Fruit fly (Drosophila melanogaster): ENCODE measurements around the gene Plp.

dm6 chr3L:15097878-15098520 is 3.5 kb upstream of the Plp start, which contains the start of gene Ctps:
- no peak for TF ChIP-seq CG8478 (optimal IDR thresholded peaks at IDR 0.05)
- TF ChIP-seq CTCF (optimal IDR thresholded peaks at IDR 0.05) = no peak
